Worm (Caenorhabditis elegans) whole organism, midembryonic: ENCODE data around the gene W05H7.1.

Experiments used
- T22C8.4 ChIP-seq: fragments of 200-800 bp; sonication (Bioruptor generic); IDR thresholded peaks from 2 replicates; pipeline ENCODE4 v1.3.6; 2022; ENCODE audit warnings: missing genetic modification characterization, missing compliant biosample characterization
- cog-1 ChIP-seq: sonication (generic microtip); optimal IDR thresholded peaks from 2 replicates; lab custom pipeline; 2016; ENCODE audit warnings: missing genetic modification characterization, missing compliant biosample characterization
- flt-1 ChIP-seq: fragments of 200-800 bp; sonication (Bioruptor generic); IDR thresholded peaks from 2 replicates; pipeline ENCODE4 v1.3.6; 2022; ENCODE audit warnings: missing genetic modification characterization, missing compliant biosample characterization
- klf-2 ChIP-seq: fragments of 200-800 bp; sonication (Bioruptor generic); conservative IDR thresholded peaks from 2 replicates; pipeline ENCODE4 v1.3.6; 2022; ENCODE audit warnings: missing genetic modification reagents, missing genetic modification characterization, missing compliant biosample characterization
- ref-1 ChIP-seq: fragments of 200-800 bp; sonication (Bioruptor generic); conservative IDR thresholded peaks from 2 replicates; pipeline ENCODE4 v1.3.6; 2022; ENCODE audit warnings: missing genetic modification reagents, missing genetic modification characterization, missing compliant biosample characterization
- tab-1 ChIP-seq: fragments of 200-800 bp; sonication (Bioruptor generic); IDR thresholded peaks from 2 replicates; pipeline ENCODE4 v1.3.6; 2022; ENCODE audit warnings: missing genetic modification characterization, missing compliant biosample characterization
- ztf-23 ChIP-seq: fragments of 200-800 bp; sonication (Bioruptor generic); IDR thresholded peaks from 2 replicates; pipeline ENCODE4 v1.3.6; 2022; ENCODE audit warnings: missing genetic modification reagents, missing genetic modification characterization, missing compliant biosample characterization
- ztf-29 ChIP-seq: fragments of 200-800 bp; sonication (Bioruptor generic); IDR thresholded peaks from 2 replicates; pipeline ENCODE4 v1.3.6; 2022; ENCODE audit warnings: missing genetic modification reagents, missing genetic modification characterization, missing compliant biosample characterization

- TF ChIP-seq flt-1 = no peak
- TF ChIP-seq ref-1 (GFP tag; lab: Robert Waterston, UW) = no peak
- TF ChIP-seq klf-2 (GFP tag; lab: Robert Waterston, UW) = no peak
- TF ChIP-seq tab-1 (GFP tag; lab: Robert Waterston, UW) = no peak
- TF ChIP-seq cog-1 (tag; lab: Kevin White, UChicago) = no peak
- no peak for TF ChIP-seq T22C8.4 (GFP tag; lab: Robert Waterston, UW)
- no peak for TF ChIP-seq ztf-23 (GFP tag; lab: Robert Waterston, UW)
- TF ChIP-seq ztf-29 (GFP tag; lab: Robert Waterston, UW) = no peak
Observed at ce11 chrX:1426425-1426824, 24.1 kb upstream of the W05H7.1 start, which contains the start of gene F19G12.11.
